Worm (Caenorhabditis elegans) whole organism, L1 larva: ENCODE measurements around the gene K10C2.2.

Source experiments
- C34B4.2 ChIP-seq: sonication (generic microtip); optimal IDR thresholded peaks from 2 replicates; lab custom pipeline; 2017; ENCODE audit warnings: mild to moderate bottlenecking, missing genetic modification characterization, missing compliant biosample characterization
- aly-2 ChIP-seq: fragments of 150-350 bp; optimal IDR thresholded peaks from 2 replicates; lab custom pipeline; 2014; ENCODE audit warnings: missing biosample characterization, missing genetic modification characterization
- fkh-4 ChIP-seq: sonication (generic microtip); optimal IDR thresholded peaks from 2 replicates; lab custom pipeline; 2016; ENCODE audit warnings: missing compliant biosample characterization, missing genetic modification characterization, borderline replicate concordance
- lin-13 ChIP-seq: fragments of 150-350 bp; optimal IDR thresholded peaks from 2 replicates; lab custom pipeline; 2014; ENCODE audit warnings: missing biosample characterization, missing genetic modification reagents, missing genetic modification characterization
- nhr-11 ChIP-seq: fragments of 150-350 bp; optimal IDR thresholded peaks from 2 replicates; lab custom pipeline; 2014; ENCODE audit warnings: missing biosample characterization, missing genetic modification characterization
- tbx-2 ChIP-seq: sonication (generic microtip); optimal IDR thresholded peaks from 2 replicates; lab custom pipeline; 2016; ENCODE audit warnings: missing genetic modification characterization, missing compliant biosample characterization
- unc-62 ChIP-seq: fragments of 150-350 bp; optimal IDR thresholded peaks from 2 replicates; lab custom pipeline; 2014; ENCODE audit warnings: missing biosample characterization, missing genetic modification reagents, missing genetic modification characterization

DNA sequence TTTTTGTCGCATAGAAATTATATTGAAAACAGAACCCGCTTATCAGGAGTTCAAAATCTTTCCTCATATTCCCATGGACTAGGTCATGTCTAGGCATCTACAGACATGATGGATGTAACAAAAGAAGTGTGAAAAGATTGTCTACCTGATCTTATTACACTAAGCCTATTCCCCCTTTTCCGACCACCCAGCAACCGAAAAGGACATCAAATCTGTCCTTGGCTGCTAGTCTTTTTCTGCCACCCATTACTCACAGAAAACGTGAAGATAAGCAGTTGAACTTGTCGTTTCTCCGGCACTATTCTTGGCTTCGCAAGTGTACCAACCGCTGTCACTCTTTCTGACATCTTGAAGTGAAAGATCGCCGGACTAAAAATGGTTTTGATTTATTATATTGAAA is 50.7 kb downstream of the K10C2.2 start:
- TF ChIP-seq unc-62 (GFP tag; lab: Kevin White, UChicago) (no peak), tbx-2 (tag; lab: Kevin White, UChicago) (no peak), fkh-4 (tag; lab: Kevin White, UChicago) (no peak), lin-13 (GFP tag; lab: Kevin White, UChicago) (no peak), nhr-11 (no peak), aly-2 (tag; lab: Kevin White, UChicago) (no peak), C34B4.2 (tag; lab: Kevin White, UChicago) (no peak)
